Worm (Caenorhabditis elegans) whole organism, mixed stage, embryonic: ENCODE results near the gene nhr-254.

ENCODE experiments used
- M03D4.4 ChIP-seq: sonication (generic microtip); optimal IDR thresholded peaks from 2 replicates; lab custom pipeline; 2017; ENCODE audit warnings: mild to moderate bottlenecking, missing genetic modification characterization, missing compliant biosample characterization
- bed-3 ChIP-seq: fragments of 200-800 bp; sonication (Bioruptor generic); optimal IDR thresholded peaks from 3 replicates; lab custom pipeline; 2018; ENCODE audit warnings: mild to moderate bottlenecking, missing genetic modification characterization, moderate library complexity, missing compliant biosample characterization
- blmp-1 ChIP-seq: fragments of 150-350 bp; optimal IDR thresholded peaks from 2 replicates; lab custom pipeline; 2014; ENCODE audit warnings: missing biosample characterization, missing genetic modification characterization
- ceh-43 ChIP-seq: fragments of 200-800 bp; sonication (Bioruptor generic); optimal IDR thresholded peaks from 2 replicates; lab custom pipeline; 2018; ENCODE audit warnings: mild to moderate bottlenecking, missing genetic modification characterization, moderate library complexity, missing compliant biosample characterization
- ceh-83 ChIP-seq: fragments of 200-800 bp; sonication (Bioruptor generic); optimal IDR thresholded peaks from 2 replicates; lab custom pipeline; 2018; ENCODE audit warnings: mild to moderate bottlenecking, missing genetic modification characterization, missing compliant biosample characterization
- ces-1 ChIP-seq: fragments of 150-350 bp; optimal IDR thresholded peaks from 2 replicates; lab custom pipeline; 2014; ENCODE audit warnings: missing biosample characterization, missing genetic modification reagents, missing genetic modification characterization
- elt-1 ChIP-seq: sonication (generic microtip); optimal IDR thresholded peaks from 2 replicates; lab custom pipeline; 2017; ENCODE audit warnings: missing genetic modification characterization, mild to moderate bottlenecking, missing compliant biosample characterization, antibody characterized with exemption, moderate library complexity, borderline replicate concordance; ENCODE audit not compliant: insufficient read depth
- elt-3 ChIP-seq: fragments of 150-350 bp; optimal IDR thresholded peaks from 2 replicates; lab custom pipeline; 2014; ENCODE audit warnings: missing biosample characterization, missing genetic modification characterization
- flh-1 ChIP-seq: fragments of 200-800 bp; sonication (Bioruptor generic); optimal IDR thresholded peaks from 2 replicates; lab custom pipeline; 2018; ENCODE audit warnings: mild to moderate bottlenecking, missing genetic modification characterization, moderate library complexity, missing compliant biosample characterization
- ham-2 ChIP-seq: fragments of 200-800 bp; sonication (Bioruptor generic); optimal IDR thresholded peaks from 2 replicates; lab custom pipeline; 2018; ENCODE audit warnings: mild to moderate bottlenecking, missing genetic modification characterization, missing compliant biosample characterization
- hlh-1 ChIP-seq: fragments of 150-350 bp; optimal IDR thresholded peaks from 2 replicates; lab custom pipeline; 2014; ENCODE audit warnings: missing biosample characterization, missing genetic modification reagents, missing genetic modification characterization
- lin-13 ChIP-seq: fragments of 150-350 bp; optimal IDR thresholded peaks from 2 replicates; lab custom pipeline; 2014; ENCODE audit warnings: missing biosample characterization, missing genetic modification characterization
- lsy-2 ChIP-seq: fragments of 150-350 bp; optimal IDR thresholded peaks from 2 replicates; lab custom pipeline; 2014; ENCODE audit warnings: missing biosample characterization, missing genetic modification characterization
- mab-5 ChIP-seq: fragments of 150-350 bp; optimal IDR thresholded peaks from 2 replicates; lab custom pipeline; 2014; ENCODE audit warnings: missing biosample characterization, missing genetic modification characterization
- mep-1 ChIP-seq: fragments of 150-350 bp; optimal IDR thresholded peaks from 2 replicates; lab custom pipeline; 2017; ENCODE audit warnings: missing biosample characterization, missing genetic modification reagents, missing genetic modification characterization, inconsistent platforms
- nhr-2 ChIP-seq: fragments of 150-350 bp; optimal IDR thresholded peaks from 2 replicates; lab custom pipeline; 2014; ENCODE audit warnings: missing biosample characterization, missing genetic modification characterization
- nhr-237 ChIP-seq: fragments of 150-350 bp; optimal IDR thresholded peaks from 2 replicates; lab custom pipeline; 2014; ENCODE audit warnings: missing biosample characterization, missing genetic modification characterization
- nhr-28 ChIP-seq: fragments of 150-350 bp; optimal IDR thresholded peaks from 2 replicates; lab custom pipeline; 2014; ENCODE audit warnings: missing biosample characterization, missing genetic modification characterization
- nhr-76 ChIP-seq: sonication (generic microtip); optimal IDR thresholded peaks from 2 replicates; lab custom pipeline; 2017; ENCODE audit warnings: missing biosample characterization, missing genetic modification characterization
- sem-2 ChIP-seq: fragments of 200-800 bp; sonication (Bioruptor generic); optimal IDR thresholded peaks from 2 replicates; lab custom pipeline; 2018; ENCODE audit warnings: mild to moderate bottlenecking, missing genetic modification characterization, missing compliant biosample characterization
- snpc-4 ChIP-seq: fragments of 150-350 bp; optimal IDR thresholded peaks from 2 replicates; lab custom pipeline; 2014; ENCODE audit warnings: missing biosample characterization, missing genetic modification characterization
- sptf-1 ChIP-seq: sonication (generic microtip); optimal IDR thresholded peaks from 2 replicates; lab custom pipeline; 2017; ENCODE audit warnings: mild to moderate bottlenecking, missing genetic modification characterization, moderate library complexity, missing compliant biosample characterization
- tbx-8 ChIP-seq: fragments of 200-800 bp; sonication (Bioruptor generic); optimal IDR thresholded peaks from 2 replicates; lab custom pipeline; 2018; ENCODE audit warnings: mild to moderate bottlenecking, missing genetic modification characterization, moderate library complexity, missing compliant biosample characterization
- unc-120 ChIP-seq: sonication (generic microtip); optimal IDR thresholded peaks from 2 replicates; lab custom pipeline; 2017; ENCODE audit warnings: missing genetic modification characterization, missing compliant biosample characterization; ENCODE audit not compliant: poor library complexity, severe bottlenecking
- unc-39 ChIP-seq: fragments of 150-350 bp; optimal IDR thresholded peaks from 2 replicates; lab custom pipeline; 2014; ENCODE audit warnings: missing biosample characterization, missing genetic modification characterization
- unc-62 ChIP-seq: fragments of 150-350 bp; optimal IDR thresholded peaks from 2 replicates; lab custom pipeline; 2014; ENCODE audit warnings: missing biosample characterization, missing genetic modification reagents, missing genetic modification characterization
- zip-8 ChIP-seq: fragments of 150-350 bp; optimal IDR thresholded peaks from 2 replicates; lab custom pipeline; 2014; ENCODE audit warnings: missing biosample characterization, missing genetic modification characterization
- ztf-11 ChIP-seq: fragments of 150-350 bp; optimal IDR thresholded peaks from 2 replicates; lab custom pipeline; 2014; ENCODE audit warnings: missing biosample characterization, missing genetic modification characterization

The nhr-254 gene

DNA sequence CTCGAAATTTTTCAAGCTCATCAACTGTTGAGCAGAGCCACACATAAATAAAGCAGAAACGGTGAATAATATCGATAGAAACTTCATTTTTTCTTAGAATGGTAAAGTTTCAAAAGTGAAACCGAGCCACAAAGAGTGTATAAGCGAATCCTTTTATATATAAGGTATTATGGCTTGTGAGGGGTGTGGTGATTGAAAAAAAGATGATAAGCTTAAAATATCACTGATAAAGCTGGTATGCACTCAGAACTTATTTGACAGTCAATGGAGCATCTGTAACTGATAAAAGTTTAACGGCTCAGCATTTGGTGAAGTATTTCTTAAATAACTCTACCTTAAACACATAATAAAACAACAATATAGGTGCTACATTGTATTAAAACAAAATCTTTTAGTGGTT, 22.2 kb downstream of the nhr-254 start, which contains the start of gene dod-19:
TSS of gene dod-19 (minus strand) at position 130 of the 400 bp plus-strand sequence.
- TF ChIP-seq unc-39 (tag; lab: Kevin White, UChicago) (no peak), mab-5 (tag; lab: Kevin White, UChicago) (no peak), bed-3 (GFP tag; lab: Kevin White, UChicago) (no peak), unc-120 (no peak), ham-2 (GFP tag; lab: Kevin White, UChicago) (no peak), ceh-83 (GFP tag; lab: Kevin White, UChicago) (no peak), unc-62 (no peak)

DNA sequence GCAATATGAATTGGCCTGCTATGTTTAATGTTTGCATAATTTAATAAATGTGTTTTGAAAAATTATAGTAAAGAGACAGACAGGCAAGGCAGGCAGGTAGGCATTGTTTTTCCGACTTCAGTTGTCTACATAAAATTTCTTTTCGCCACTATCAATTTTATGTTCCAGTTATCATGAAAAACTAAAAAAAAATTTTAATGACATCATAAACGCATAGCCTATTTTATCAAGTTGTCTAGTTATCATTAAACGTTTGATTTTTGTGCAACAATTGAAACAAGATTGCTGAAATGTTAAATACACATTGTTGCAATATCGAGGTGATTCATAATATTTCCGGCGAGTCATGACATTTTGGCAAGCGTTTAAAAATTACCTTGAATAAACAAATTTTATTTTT, 22.6 kb downstream of the nhr-254 start:
- TF ChIP-seq hlh-1 (tag; lab: Kevin White, UChicago) (no peak), unc-39 (tag; lab: Kevin White, UChicago) (no peak), nhr-237 (tag; lab: Kevin White, UChicago) (no peak), elt-3 (tag; lab: Kevin White, UChicago) (no peak), ces-1 (GFP tag; lab: Kevin White, UChicago) (no peak), ztf-11 (tag; lab: Kevin White, UChicago) (no peak), nhr-2 (tag; lab: Kevin White, UChicago) (no peak), flh-1 (GFP tag; lab: Kevin White, UChicago) (no peak)

DNA sequence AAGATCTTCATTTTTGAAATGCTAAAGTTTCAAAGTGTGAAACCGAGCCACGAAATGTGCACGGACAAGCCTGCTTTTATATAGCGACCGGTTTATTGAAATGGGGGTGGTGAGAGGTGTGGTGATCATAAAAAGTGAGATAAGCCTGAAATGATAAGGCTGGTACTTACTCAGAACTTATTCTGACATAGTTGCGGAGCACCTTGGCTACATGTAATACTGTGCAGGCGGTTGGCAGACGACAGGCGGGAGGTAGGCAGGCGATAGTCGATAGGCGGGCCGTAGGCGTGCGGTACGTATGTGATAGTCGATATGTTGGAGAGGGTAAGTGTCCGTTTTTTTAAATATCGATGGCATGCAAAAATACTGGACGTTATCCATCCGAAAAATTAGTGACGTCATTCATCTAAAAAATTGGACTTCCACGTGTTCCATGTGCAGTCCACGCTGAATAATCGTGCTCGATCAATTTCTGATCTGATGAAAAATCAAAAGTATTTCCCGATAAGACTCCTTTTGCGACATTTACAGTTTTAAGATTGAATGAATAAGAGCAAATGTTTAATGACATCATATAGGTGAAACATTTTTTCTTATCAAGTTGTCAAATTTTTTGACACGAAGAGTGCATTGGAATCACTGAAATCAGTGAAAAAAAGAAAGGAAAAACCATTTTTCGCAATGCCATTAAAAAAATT, 25.4 kb downstream of the nhr-254 start, which contains the start of gene irg-8:
TSS of gene irg-8 (minus strand) at position 51 of the 698 bp plus-strand sequence.
- TF ChIP-seq unc-39 (tag; lab: Kevin White, UChicago), result no peak
- TF ChIP-seq nhr-76 (tag; lab: Kevin White, UChicago), result no peak
- no peak for TF ChIP-seq sem-2 (GFP tag; lab: Kevin White, UChicago)
- no peak for TF ChIP-seq ceh-43 (GFP tag; lab: Kevin White, UChicago)
- TF ChIP-seq sptf-1 (tag; lab: Kevin White, UChicago), result no peak
- no peak for TF ChIP-seq snpc-4 (tag; lab: Kevin White, UChicago)
- no peak for TF ChIP-seq mab-5 (tag; lab: Kevin White, UChicago)
- TF ChIP-seq ces-1 (GFP tag; lab: Kevin White, UChicago), result no peak
- no peak for TF ChIP-seq blmp-1 (tag; lab: Kevin White, UChicago)
- no peak for TF ChIP-seq elt-1 (tag; lab: Kevin White, UChicago)
- TF ChIP-seq unc-120, result no peak
- TF ChIP-seq nhr-2 (tag; lab: Kevin White, UChicago), result no peak
- TF ChIP-seq lin-13, result no peak

DNA sequence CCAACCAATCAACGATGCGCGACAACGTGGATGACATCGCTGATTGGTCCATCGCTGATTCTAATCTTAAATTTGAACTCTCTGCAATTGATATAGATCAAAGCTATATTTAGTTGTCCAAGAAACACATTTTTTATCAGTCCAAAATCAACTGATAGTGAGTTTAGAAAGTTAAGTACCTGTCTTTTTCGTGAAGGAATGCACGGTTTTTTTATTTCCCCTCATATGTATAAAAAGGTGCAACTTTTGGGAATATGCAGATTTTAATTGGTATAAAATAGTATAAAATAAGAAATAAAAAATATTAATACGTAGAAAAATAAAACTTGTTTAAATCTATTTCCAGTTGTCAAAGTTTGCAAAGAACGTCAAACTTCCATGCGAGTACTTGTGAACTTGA, 26.0 kb downstream of the nhr-254 start, which contains the start of gene Y39D8A.1:
TSS of gene Y39D8A.1 (plus strand) at position 301 of the 400 bp plus-strand sequence.
- TF ChIP-seq nhr-28 (tag; lab: Kevin White, UChicago), result no peak
- TF ChIP-seq elt-3 (tag; lab: Kevin White, UChicago), result no peak
- no peak for TF ChIP-seq ces-1 (GFP tag; lab: Kevin White, UChicago)
- no peak for TF ChIP-seq tbx-8 (GFP tag; lab: Kevin White, UChicago)
- no peak for TF ChIP-seq snpc-4 (tag; lab: Kevin White, UChicago)
- TF ChIP-seq mep-1 (tag; lab: Kevin White, UChicago), result no peak
- no peak for TF ChIP-seq unc-120
- TF ChIP-seq ceh-43 (GFP tag; lab: Kevin White, UChicago), result no peak

DNA sequence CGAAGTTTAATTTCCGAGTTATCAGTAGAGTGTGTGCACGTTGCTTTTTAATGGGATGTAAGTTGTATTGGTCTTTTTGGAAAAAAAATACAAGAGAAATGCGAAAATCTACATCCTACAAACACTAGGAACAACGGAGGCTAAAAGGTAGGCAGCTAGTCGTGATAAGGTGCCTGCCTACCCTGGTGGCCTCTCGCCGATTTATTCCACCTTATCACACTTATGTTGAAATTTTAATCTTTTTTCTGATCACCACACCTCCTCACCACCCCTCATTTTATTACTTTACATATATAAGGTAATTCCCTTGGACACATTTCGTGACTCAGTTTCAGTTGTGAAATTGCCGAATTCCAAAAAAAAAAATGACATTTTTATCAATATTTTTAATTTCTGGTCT, 29.7 kb downstream of the nhr-254 start, which contains the start of gene dod-20:
TSS of gene dod-20 (plus strand) at position 301 of the 400 bp plus-strand sequence.
- TF ChIP-seq mab-5 (tag; lab: Kevin White, UChicago) (no peak), mep-1 (tag; lab: Kevin White, UChicago) (no peak), lsy-2 (tag; lab: Kevin White, UChicago) (no peak)

DNA sequence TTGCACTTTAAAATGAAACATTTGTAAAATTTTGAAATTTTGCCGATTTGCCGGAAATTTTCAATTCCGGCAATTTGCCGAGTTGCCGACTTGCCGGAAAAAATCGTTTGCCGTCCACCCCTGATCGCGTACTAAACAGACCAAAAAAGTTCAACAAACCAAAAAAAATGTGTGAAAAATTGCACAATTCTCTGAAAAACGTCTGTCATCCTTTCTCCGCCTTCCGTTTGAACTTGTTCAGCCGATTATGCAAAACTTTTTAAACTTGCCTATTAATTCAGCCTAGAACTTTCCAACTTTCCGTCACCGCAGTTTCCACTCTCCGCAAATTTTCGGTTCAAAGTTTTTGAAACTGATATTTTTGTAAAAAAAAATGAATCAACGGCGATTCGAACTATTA, 31.7 kb downstream of the nhr-254 start, which contains the start of gene B0554.5:
TSS of gene B0554.5 (plus strand) at position 301 of the 400 bp plus-strand sequence.
- TF ChIP-seq tbx-8 (GFP tag; lab: Kevin White, UChicago), result no peak
- no peak for TF ChIP-seq M03D4.4 (tag; lab: Kevin White, UChicago)
- no peak for TF ChIP-seq ceh-83 (GFP tag; lab: Kevin White, UChicago)
- TF ChIP-seq zip-8, result no peak
- TF ChIP-seq, all 35 proteins: peak for 0
